Fruit fly (Drosophila melanogaster) whole organism, pupa: ENCODE data around the gene CG5004.

Source experiments
- CG10348 ChIP-seq: fragments of 200-800 bp; sonication (Bioruptor generic); IDR thresholded peaks from 2 replicates; pipeline ENCODE4 v1.3.6; 2022; ENCODE audit warnings: missing biosample characterization, missing genetic modification characterization
- CG12605 ChIP-seq: fragments of 200-800 bp; sonication (Bioruptor generic); IDR thresholded peaks from 2 replicates; pipeline ENCODE4 v1.3.6; 2022; ENCODE audit warnings: missing biosample characterization, missing genetic modification characterization
- CG13204 ChIP-seq: fragments of 200-800 bp; sonication (Bioruptor generic); optimal IDR thresholded peaks from 2 replicates; lab custom pipeline; 2018; ENCODE audit warnings: missing biosample characterization, mild to moderate bottlenecking, missing genetic modification characterization, moderate library complexity
- CG14655 ChIP-seq: fragments of 200-800 bp; sonication (Bioruptor generic); optimal IDR thresholded peaks from 3 replicates; lab custom pipeline; 2017; ENCODE audit warnings: mild to moderate bottlenecking, missing biosample characterization, missing genetic modification reagents, missing genetic modification characterization
- CG15710 ChIP-seq: fragments of 200-800 bp; sonication (Bioruptor generic); optimal IDR thresholded peaks from 2 replicates; lab custom pipeline; 2018; ENCODE audit warnings: missing biosample characterization, mild to moderate bottlenecking, missing genetic modification characterization, moderate library complexity
- CG17806 ChIP-seq: fragments of 200-800 bp; sonication (Bioruptor generic); optimal IDR thresholded peaks from 2 replicates; lab custom pipeline; 2018; ENCODE audit warnings: missing biosample characterization, mild to moderate bottlenecking, missing genetic modification characterization, moderate library complexity
- CG32121 ChIP-seq: fragments of 200-800 bp; sonication (Bioruptor generic); IDR thresholded peaks from 2 replicates; pipeline ENCODE4 v1.3.6; 2022; ENCODE audit warnings: missing biosample characterization, missing genetic modification characterization
- CG34367 ChIP-seq: fragments of 200-800 bp; sonication (Bioruptor generic); optimal IDR thresholded peaks from 2 replicates; lab custom pipeline; 2018; ENCODE audit warnings: missing biosample characterization, mild to moderate bottlenecking, missing genetic modification characterization
- CG4496 ChIP-seq: fragments of 200-800 bp; sonication (Bioruptor generic); IDR thresholded peaks from 3 replicates; pipeline ENCODE4 v1.3.6; 2022; ENCODE audit warnings: missing biosample characterization, missing genetic modification characterization
- CG8159 ChIP-seq: fragments of 200-800 bp; sonication (Bioruptor generic); optimal IDR thresholded peaks from 3 replicates; lab custom pipeline; 2018; ENCODE audit warnings: missing biosample characterization, mild to moderate bottlenecking, missing genetic modification characterization, moderate library complexity
- CG8301 ChIP-seq: fragments of 200-800 bp; sonication (Bioruptor generic); optimal IDR thresholded peaks from 2 replicates; lab custom pipeline; 2018; ENCODE audit warnings: missing biosample characterization, mild to moderate bottlenecking, missing genetic modification characterization
- CG9948 ChIP-seq: fragments of 200-800 bp; sonication (Bioruptor generic); optimal IDR thresholded peaks from 2 replicates; lab custom pipeline; 2018; ENCODE audit warnings: missing biosample characterization, mild to moderate bottlenecking, missing genetic modification characterization, moderate library complexity
- D1 ChIP-seq: fragments of 200-800 bp; sonication (Bioruptor generic); optimal IDR thresholded peaks from 2 replicates; lab custom pipeline; 2018; ENCODE audit warnings: missing biosample characterization, mild to moderate bottlenecking, missing genetic modification characterization, moderate library complexity
- EcR ChIP-seq: fragments of 200-800 bp; sonication (Bioruptor generic); optimal IDR thresholded peaks from 3 replicates; lab custom pipeline; 2019; ENCODE audit warnings: missing biosample characterization, missing genetic modification characterization, mild to moderate bottlenecking, moderate library complexity, missing genetic modification reagents
- Ets98B ChIP-seq: fragments of 200-800 bp; sonication (Bioruptor generic); IDR thresholded peaks from 2 replicates; pipeline ENCODE4 v1.3.6; 2022; ENCODE audit warnings: missing biosample characterization, missing genetic modification characterization
- Pif1A ChIP-seq: fragments of 200-800 bp; sonication (Bioruptor generic); optimal IDR thresholded peaks from 3 replicates; lab custom pipeline; 2016; ENCODE audit warnings: missing biosample characterization, missing genetic modification characterization
- Pif1B ChIP-seq: fragments of 200-800 bp; sonication (Bioruptor generic); optimal IDR thresholded peaks from 3 replicates; lab custom pipeline; 2016; ENCODE audit warnings: missing biosample characterization, missing genetic modification characterization
- Snoo ChIP-seq: fragments of 200-800 bp; sonication (Bioruptor generic); optimal IDR thresholded peaks from 3 replicates; lab custom pipeline; 2017; ENCODE audit warnings: missing biosample characterization, mild to moderate bottlenecking, missing genetic modification characterization, inconsistent platforms
- fd96Ca ChIP-seq: fragments of 200-800 bp; sonication (Bioruptor generic); IDR thresholded peaks from 3 replicates; pipeline ENCODE4 v1.3.6; 2022; ENCODE audit warnings: missing biosample characterization, missing genetic modification characterization
- gl ChIP-seq: fragments of 200-800 bp; sonication (Bioruptor generic); optimal IDR thresholded peaks from 2 replicates; lab custom pipeline; 2018; ENCODE audit warnings: missing biosample characterization, mild to moderate bottlenecking, missing genetic modification characterization
- rn ChIP-seq: fragments of 200-800 bp; sonication (Bioruptor generic); IDR thresholded peaks from 2 replicates; pipeline ENCODE4 v1.3.6; 2022; ENCODE audit warnings: missing biosample characterization, missing genetic modification characterization

Gene CG5004

DNA sequence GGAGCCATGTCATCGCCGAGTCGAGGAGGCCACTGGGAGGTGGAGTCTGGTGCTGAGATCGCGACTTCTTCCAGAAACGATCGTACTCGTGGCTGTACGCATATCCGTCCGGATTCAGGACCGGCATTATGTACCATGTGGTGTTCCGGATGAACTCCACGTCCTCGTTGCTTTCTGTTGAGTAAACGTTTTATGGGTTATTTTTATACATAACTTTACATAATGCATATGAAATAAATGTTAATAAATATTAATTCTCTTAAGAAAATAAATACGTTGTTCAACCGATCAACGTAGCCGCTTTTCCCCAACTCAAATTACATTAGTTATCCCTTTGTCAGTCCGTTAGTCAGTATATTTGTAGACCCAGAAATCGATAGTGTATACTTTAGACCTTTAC, 26.2 kb upstream of the CG5004 start, which contains the start of gene CG4955:
TSS of gene CG4955 (plus strand) at position 301 of the 400 bp plus-strand sequence.
- no peak for TF ChIP-seq CG32121 (GFP tag; lab: Robert Waterston, UW)
- no peak for TF ChIP-seq fd96Ca (GFP tag; lab: Robert Waterston, UW)
- TF ChIP-seq Ets98B (GFP tag; lab: Robert Waterston, UW) = no peak
- TF ChIP-seq EcR (GFP tag; lab: Kevin White, UChicago) = no peak
- no peak for TF ChIP-seq CG8301 (tag; lab: Kevin White, UChicago)
- TF ChIP-seq Snoo (tag; lab: Kevin White, UChicago) = no peak
- no peak for TF ChIP-seq rn (GFP tag; lab: Robert Waterston, UW)
- TF ChIP-seq CG17806 = no peak
- no peak for TF ChIP-seq CG10348 (GFP tag; lab: Robert Waterston, UW)
- TF ChIP-seq CG4496 (GFP tag; lab: Robert Waterston, UW) = no peak
- TF ChIP-seq CG9948 (tag; lab: Kevin White, UChicago) = no peak
- TF ChIP-seq CG8159 (tag; lab: Kevin White, UChicago) = no peak
- no peak for TF ChIP-seq Pif1B

DNA sequence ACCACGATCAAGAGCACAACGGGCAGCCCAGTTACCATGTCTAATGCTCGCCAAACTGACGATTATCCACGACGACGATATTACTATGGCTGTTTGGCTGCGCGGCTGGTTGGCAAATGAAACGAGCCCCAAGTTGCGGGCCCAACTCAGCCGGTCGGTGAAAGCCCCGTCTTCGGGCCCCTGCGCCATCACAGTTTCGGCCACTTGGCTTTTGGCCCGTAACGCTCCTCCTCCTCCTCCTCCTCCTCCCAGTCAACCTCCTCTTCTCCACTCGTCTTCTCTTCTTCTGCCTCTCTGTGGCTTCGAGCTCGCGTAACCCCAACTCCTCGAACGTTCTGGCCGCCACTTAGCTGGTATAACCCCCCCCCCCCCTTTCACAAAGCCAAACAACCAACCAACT, 19.8 kb upstream of the CG5004 start, which contains the start of gene CG8945:
TSS of gene CG8945 (minus strand) at position 101 of the 400 bp plus-strand sequence.
- no peak for TF ChIP-seq fd96Ca (GFP tag; lab: Robert Waterston, UW)
- TF ChIP-seq, all 21 proteins: peak for 0

DNA sequence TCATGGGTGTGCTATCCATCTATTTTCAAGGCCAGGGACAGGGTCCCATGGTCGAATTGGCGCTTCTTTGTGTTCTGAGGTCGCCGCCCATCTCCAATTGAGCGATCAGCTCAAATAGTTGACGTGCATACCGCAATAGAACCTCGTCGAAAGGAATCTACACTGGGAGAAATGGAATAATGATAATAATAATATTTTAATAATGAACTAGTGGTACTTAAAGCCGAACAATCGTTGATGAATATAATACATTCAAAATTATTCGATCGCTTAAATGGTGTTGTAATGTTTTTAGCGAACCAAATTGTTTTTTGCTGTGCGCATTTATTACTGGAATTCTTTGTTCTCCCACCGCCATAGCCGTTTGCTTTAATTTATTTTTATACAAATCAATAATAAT, 16.8 kb upstream of the CG5004 start:
- TF ChIP-seq Snoo (tag; lab: Kevin White, UChicago) (no peak), CG14655 (GFP tag; lab: Kevin White, UChicago) (peak; percentile 20)
- TF ChIP-seq, all 21 proteins: peak for 1

DNA sequence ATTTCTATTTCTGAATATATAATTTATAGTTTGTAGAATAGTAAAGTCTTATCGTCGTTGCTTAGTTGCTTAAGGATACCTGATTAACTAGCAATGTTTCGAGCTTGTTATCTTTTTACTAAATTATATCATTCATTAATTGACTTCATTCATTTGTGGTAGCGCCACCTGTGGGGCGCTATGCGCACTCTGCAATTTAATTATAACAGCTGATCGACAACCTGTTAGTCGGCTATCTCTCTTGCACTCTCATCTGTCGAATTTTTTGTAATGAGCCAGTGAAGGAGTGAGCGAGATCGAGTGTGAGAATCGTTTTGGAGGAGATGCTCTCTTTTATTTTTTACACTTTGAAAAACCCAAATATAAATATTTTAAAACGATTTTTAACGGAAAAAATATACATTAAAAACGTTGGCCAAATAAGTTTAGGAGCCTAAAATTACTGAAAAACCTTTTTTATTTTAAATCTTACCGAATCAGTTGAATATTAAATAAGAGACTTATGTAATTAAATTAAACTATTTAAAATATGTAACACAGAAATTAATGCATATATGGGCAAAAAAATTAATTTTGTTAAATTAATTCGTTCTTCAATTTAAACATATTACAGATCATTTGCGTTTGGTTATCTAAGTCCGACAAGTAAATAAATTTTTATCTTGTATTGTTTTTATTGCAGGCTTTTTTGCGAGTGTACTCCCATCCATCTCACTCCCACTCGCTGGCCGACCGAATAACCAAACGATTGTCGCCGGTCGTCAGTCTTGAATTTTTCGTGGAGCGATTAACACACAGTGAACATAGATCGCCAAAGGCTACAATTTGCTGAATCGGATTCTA, 16.1 kb upstream of the CG5004 start, which contains the start of the genes CG16700 and CG4991:
TSS of gene CG16700 (plus strand) at position 793 of the 843 bp plus-strand sequence.
TSS of gene CG4991 (plus strand) at position 793 of the 843 bp plus-strand sequence.
- 0 out of 2 replicates have a peak, but pooled peaks have one; percentile 21 for TF ChIP-seq CG12605 (GFP tag; lab: Robert Waterston, UW)
- TF ChIP-seq CG34367 = peak; percentile 43
- TF ChIP-seq rn (GFP tag; lab: Robert Waterston, UW) = no peak
- TF ChIP-seq fd96Ca (GFP tag; lab: Robert Waterston, UW) = peak; percentile 42; the same call in 1 of the 3 replicates
- peak; percentile 79 for TF ChIP-seq CG8159 (tag; lab: Kevin White, UChicago)
- TF ChIP-seq CG10348 (GFP tag; lab: Robert Waterston, UW) = no peak
- TF ChIP-seq CG32121 (GFP tag; lab: Robert Waterston, UW) = peak; percentile 53
- TF ChIP-seq CG9948 (tag; lab: Kevin White, UChicago) = peak; percentile 62
- TF ChIP-seq CG13204 = peak; percentile 12
- TF ChIP-seq CG4496 (GFP tag; lab: Robert Waterston, UW) = peak; percentile 62; the same call in 2 of the 3 replicates
- TF ChIP-seq Snoo (tag; lab: Kevin White, UChicago) = peak; percentile 75
- TF ChIP-seq EcR (GFP tag; lab: Kevin White, UChicago) = no peak
- no peak for TF ChIP-seq gl (tag; lab: Kevin White, UChicago)
- TF ChIP-seq Pif1A (GFP tag; lab: Kevin White, UChicago) = peak; percentile 9
- TF ChIP-seq Pif1B = peak; percentile 45
- no peak for TF ChIP-seq Ets98B (GFP tag; lab: Robert Waterston, UW)
- TF ChIP-seq CG15710 (tag; lab: Kevin White, UChicago) = peak; percentile 72
- TF ChIP-seq D1 (tag; lab: Kevin White, UChicago) = peak; percentile 49
- peak; percentile 75 for TF ChIP-seq CG14655 (GFP tag; lab: Kevin White, UChicago)
- TF ChIP-seq CG8301 (tag; lab: Kevin White, UChicago) = peak; percentile 66
- TF ChIP-seq CG17806 = peak; percentile 57

DNA sequence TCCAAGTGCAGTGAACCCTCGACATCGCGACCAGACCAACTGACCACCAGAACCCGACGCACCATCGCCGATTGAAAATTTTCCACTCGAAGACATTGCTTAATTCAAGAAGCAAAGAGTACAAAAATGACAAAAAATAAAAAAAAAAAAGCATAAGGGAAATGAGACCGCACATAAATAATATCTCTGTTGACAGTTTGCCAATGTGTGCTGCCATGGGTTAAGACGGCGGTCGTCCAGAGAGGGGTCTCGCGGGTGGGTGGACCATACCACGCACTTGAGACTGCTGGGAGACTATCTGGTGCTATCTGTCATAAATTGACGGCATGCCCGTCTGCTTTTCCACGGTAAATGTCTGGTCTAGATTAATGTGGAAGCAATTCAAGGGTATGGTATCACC, 14.0 kb upstream of the CG5004 start:
- TF ChIP-seq CG9948 (tag; lab: Kevin White, UChicago) = no peak
- 0 out of 3 replicates have a peak, but pooled peaks have one; percentile 22 for TF ChIP-seq CG4496 (GFP tag; lab: Robert Waterston, UW)
- no peak for TF ChIP-seq gl (tag; lab: Kevin White, UChicago)
- TF ChIP-seq fd96Ca (GFP tag; lab: Robert Waterston, UW) = peak; percentile 17; the same call in 1 of the 3 replicates
- TF ChIP-seq Pif1B = no peak
- no peak for TF ChIP-seq CG15710 (tag; lab: Kevin White, UChicago)
- no peak for TF ChIP-seq CG13204
- no peak for TF ChIP-seq CG34367
- no peak for TF ChIP-seq CG14655 (GFP tag; lab: Kevin White, UChicago)
- no peak for TF ChIP-seq Snoo (tag; lab: Kevin White, UChicago)
- TF ChIP-seq rn (GFP tag; lab: Robert Waterston, UW) = no peak

DNA sequence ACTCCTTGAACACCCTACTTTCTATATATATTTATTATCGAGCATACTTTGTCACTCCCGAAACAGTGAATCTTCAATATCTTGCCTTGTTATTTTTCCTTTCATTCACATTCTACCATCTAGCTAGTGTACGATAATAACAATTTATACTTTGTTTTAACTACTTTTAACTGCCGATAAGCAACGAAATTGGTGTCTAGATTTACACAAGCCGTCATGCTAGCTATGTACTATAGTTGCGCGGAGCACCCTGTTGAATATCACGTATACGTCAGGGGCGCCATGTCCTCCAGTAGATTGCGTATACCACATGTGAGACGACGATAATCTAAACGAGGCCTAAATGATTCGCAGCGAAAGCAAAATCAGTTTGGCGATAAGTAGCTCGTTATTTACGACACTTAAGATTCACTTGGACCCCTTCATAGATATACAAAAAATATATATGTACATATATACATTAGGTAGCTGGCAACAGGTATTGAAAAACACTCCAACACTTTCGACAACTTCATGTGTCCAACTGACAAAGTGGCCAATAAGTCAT, 13.4 kb upstream of the CG5004 start:
- no peak for TF ChIP-seq CG12605 (GFP tag; lab: Robert Waterston, UW)
- no peak for TF ChIP-seq CG34367
- no peak for TF ChIP-seq Pif1A (GFP tag; lab: Kevin White, UChicago)
- no peak for TF ChIP-seq CG15710 (tag; lab: Kevin White, UChicago)
- TF ChIP-seq EcR (GFP tag; lab: Kevin White, UChicago) = no peak
- no peak for TF ChIP-seq CG32121 (GFP tag; lab: Robert Waterston, UW)
- TF ChIP-seq CG14655 (GFP tag; lab: Kevin White, UChicago) = no peak
- no peak for TF ChIP-seq CG9948 (tag; lab: Kevin White, UChicago)
- no peak for TF ChIP-seq Ets98B (GFP tag; lab: Robert Waterston, UW)
- no peak for TF ChIP-seq CG10348 (GFP tag; lab: Robert Waterston, UW)
- TF ChIP-seq CG17806 = no peak
- no peak for TF ChIP-seq CG4496 (GFP tag; lab: Robert Waterston, UW)
